Worm (Caenorhabditis elegans): ENCODE data around the gene R04F11.2.

DNA sequence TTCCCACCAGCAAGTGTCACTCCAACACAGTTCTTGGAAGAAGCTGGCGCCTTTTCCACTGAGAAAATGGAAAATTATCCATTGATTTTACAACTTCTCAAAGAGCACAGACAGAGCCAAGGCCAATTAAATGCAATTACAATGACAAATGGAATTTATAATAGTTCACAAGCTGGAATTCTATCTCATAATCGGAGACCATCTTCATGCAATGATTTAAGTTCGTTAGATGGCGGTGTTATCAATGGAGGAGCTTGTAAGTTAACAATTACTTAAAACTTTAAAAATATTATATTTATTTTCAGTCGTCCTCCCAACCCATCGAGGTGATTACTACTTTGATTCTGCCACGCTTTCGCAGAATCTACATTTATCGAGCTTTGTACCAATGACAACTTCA, 12.5 kb upstream of the R04F11.2 start:
- TF ChIP-seq sox-4 (tag; optimal IDR thresholded peaks at IDR 0.05) (no peak), ceh-48 (tag; optimal IDR thresholded peaks at IDR 0.05) (no peak), ceh-18 (tag; optimal IDR thresholded peaks at IDR 0.05) (no peak), unc-86 (tag; optimal IDR thresholded peaks at IDR 0.05) (no peak)
